Worm (Caenorhabditis elegans) whole organism, early embryonic: Measurements from ENCODE around the gene lin-14.

Experiments used
- F13C5.2 ChIP-seq: sonication (generic microtip); optimal IDR thresholded peaks from 2 replicates; lab custom pipeline; 2017; ENCODE audit warnings: mild to moderate bottlenecking, missing genetic modification characterization, inconsistent platforms, missing compliant biosample characterization
- aly-1 ChIP-seq: sonication (generic microtip); optimal IDR thresholded peaks from 2 replicates; lab custom pipeline; 2016; ENCODE audit warnings: missing genetic modification characterization, missing compliant biosample characterization
- ama-1 ChIP-seq: fragments of 150-350 bp; optimal IDR thresholded peaks from 2 replicates; lab custom pipeline; 2014
- ceh-13 ChIP-seq: fragments of 200-800 bp; sonication (Bioruptor generic); optimal IDR thresholded peaks from 2 replicates; lab custom pipeline; 2018; ENCODE audit warnings: mild to moderate bottlenecking, missing genetic modification characterization, missing compliant biosample characterization
- ets-7 ChIP-seq: sonication (generic microtip); optimal IDR thresholded peaks from 2 replicates; lab custom pipeline; 2016; ENCODE audit warnings: missing genotype, missing genetic modification characterization, missing compliant biosample characterization
- flt-1 ChIP-seq: fragments of 200-800 bp; sonication (Bioruptor generic); IDR thresholded peaks from 2 replicates; pipeline ENCODE4 v1.3.6; 2022; ENCODE audit warnings: missing genetic modification characterization, missing compliant biosample characterization
- hmbx-1 ChIP-seq: sonication (generic microtip); optimal IDR thresholded peaks from 2 replicates; lab custom pipeline; 2016; ENCODE audit warnings: mild to moderate bottlenecking, missing genetic modification characterization, missing compliant biosample characterization
- pes-1 ChIP-seq: fragments of 200-800 bp; sonication (Bioruptor generic); IDR thresholded peaks from 2 replicates; pipeline ENCODE4 v1.3.6; 2022; ENCODE audit warnings: missing genetic modification reagents, missing genetic modification characterization, missing compliant biosample characterization
- scrt-1 ChIP-seq: fragments of 200-800 bp; sonication (Bioruptor generic); IDR thresholded peaks from 2 replicates; pipeline ENCODE4 v1.3.6; 2022; ENCODE audit warnings: missing genetic modification characterization, missing compliant biosample characterization
- sea-1 ChIP-seq: fragments of 200-800 bp; sonication (Bioruptor generic); conservative IDR thresholded peaks from 2 replicates; pipeline ENCODE4 v1.3.6; 2022; ENCODE audit warnings: missing genetic modification characterization, missing compliant biosample characterization
- tbx-11 ChIP-seq: fragments of 200-800 bp; sonication (Bioruptor generic); IDR thresholded peaks from 2 replicates; pipeline ENCODE4 v1.3.6; 2022; ENCODE audit warnings: missing genetic modification characterization, missing compliant biosample characterization
- tbx-37 ChIP-seq: fragments of 200-800 bp; sonication (Bioruptor generic); conservative IDR thresholded peaks from 2 replicates; pipeline ENCODE4 v1.3.6; 2022; ENCODE audit warnings: missing genetic modification reagents, missing genetic modification characterization, missing compliant biosample characterization
- tra-4 ChIP-seq: sonication (generic microtip); optimal IDR thresholded peaks from 2 replicates; lab custom pipeline; 2017; ENCODE audit warnings: missing genetic modification characterization, missing compliant biosample characterization

DNA sequence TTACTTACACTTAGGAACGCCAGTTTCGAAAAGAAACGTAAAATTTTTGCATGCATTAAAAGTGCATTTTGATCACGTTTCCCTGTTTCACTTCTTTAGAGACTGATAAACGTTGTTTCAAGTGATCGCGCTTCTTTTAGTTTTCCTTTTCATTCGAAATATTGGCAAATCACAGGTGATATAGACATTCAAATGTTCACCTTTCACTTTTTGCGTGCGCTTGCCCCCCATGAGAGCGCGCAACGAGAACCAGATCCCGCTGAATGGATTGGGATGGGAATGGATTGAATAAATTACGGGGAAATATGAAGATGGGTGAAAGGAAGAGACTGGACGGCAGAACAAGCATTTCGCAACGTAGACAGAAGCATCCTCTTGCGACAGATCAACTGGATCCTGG lies 3.8 kb upstream of the lin-14 start:
- TF ChIP-seq flt-1 (GFP tag; lab: Robert Waterston, UW) (no peak), F13C5.2 (tag; lab: Kevin White, UChicago) (no peak), hmbx-1 (tag; lab: Kevin White, UChicago) (no peak), tra-4 (tag; lab: Kevin White, UChicago) (no peak), tbx-11 (no peak), aly-1 (tag; lab: Kevin White, UChicago) (no peak), ama-1 (lab: Kevin White, UChicago) (no peak), pes-1 (no peak), tbx-37 (GFP tag; lab: Robert Waterston, UW) (no peak), ets-7 (tag; lab: Kevin White, UChicago) (no peak), scrt-1 (GFP tag; lab: Robert Waterston, UW) (no peak), ceh-13 (no peak), sea-1 (GFP tag; lab: Robert Waterston, UW) (no peak)
